Worm (Caenorhabditis elegans): Measurements from ENCODE around the gene F26G1.2.

F26G1.2 gene

DNA sequence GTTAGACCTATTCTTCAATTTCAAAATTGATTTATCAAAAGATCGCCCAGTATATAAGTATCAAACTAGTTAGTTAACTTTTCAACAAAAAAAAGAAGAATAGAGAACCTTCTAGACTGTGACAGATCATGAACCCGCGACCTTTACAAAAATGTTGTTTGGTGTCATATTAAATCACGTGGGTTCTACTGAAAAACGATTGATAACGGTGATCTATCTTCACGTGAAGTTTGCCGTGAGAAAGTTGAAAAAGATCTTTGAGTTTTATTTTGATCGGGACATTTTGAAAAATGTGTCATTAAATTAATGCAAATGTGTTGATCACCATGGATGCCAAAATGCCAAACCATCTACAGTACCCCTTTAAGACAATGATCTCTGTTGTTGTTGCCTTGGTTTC is 14.5 kb upstream of the F26G1.2 start (continued):
- TF ChIP-seq nhr-76 (tag; optimal IDR thresholded peaks at IDR 0.05) = no peak
- no peak for TF ChIP-seq pag-3 (tag; optimal IDR thresholded peaks at IDR 0.05; ENCODE audit: borderline replicate concordance, insufficient read depth)
- TF ChIP-seq elt-3 (tag; optimal IDR thresholded peaks at IDR 0.05) = peak in 3 of 6 experiments; percentile 27 to 65 (median 46)
- TF ChIP-seq nhr-19 (GFP tag; conservative IDR thresholded peaks at IDR 0.05) = peak; percentile 41
- no peak for TF ChIP-seq zip-4 (GFP tag; optimal IDR thresholded peaks at IDR 0.05)
- peak; percentile 3 for TF ChIP-seq unc-130 (tag; optimal IDR thresholded peaks at IDR 0.05)
- no peak for TF ChIP-seq sup-37 (GFP tag; optimal IDR thresholded peaks at IDR 0.05)
- no peak for TF ChIP-seq egl-27 (tag; optimal IDR thresholded peaks at IDR 0.05)
- TF ChIP-seq ztf-4 (tag; optimal IDR thresholded peaks at IDR 0.05) = no peak
- TF ChIP-seq ets-5 (GFP tag; IDR thresholded peaks at IDR 0.05) = no peak
- no peak for TF ChIP-seq ceh-82 (tag; optimal IDR thresholded peaks at IDR 0.05)
- TF ChIP-seq nhr-90 (tag; optimal IDR thresholded peaks at IDR 0.05; ENCODE audit: poor library complexity) = no peak
- no peak for TF ChIP-seq ama-1 (optimal IDR thresholded peaks at IDR 0.05)
- TF ChIP-seq dpl-1 (GFP tag; optimal IDR thresholded peaks at IDR 0.05) = no peak
- TF ChIP-seq lin-15B (tag; optimal IDR thresholded peaks at IDR 0.05) = no peak
- no peak for TF ChIP-seq elt-2 (tag; optimal IDR thresholded peaks at IDR 0.05)
- no peak for TF ChIP-seq jun-1 (tag; optimal IDR thresholded peaks at IDR 0.05)
- TF ChIP-seq lin-13 (GFP tag; optimal IDR thresholded peaks at IDR 0.05) = no peak
- TF ChIP-seq mab-9 (GFP tag; IDR thresholded peaks at IDR 0.05) = no peak
- TF ChIP-seq unc-86 (tag; optimal IDR thresholded peaks at IDR 0.05) = no peak
- TF ChIP-seq F16B12.6 (tag; optimal IDR thresholded peaks at IDR 0.05) = no peak
- TF ChIP-seq tlp-1 (tag; optimal IDR thresholded peaks at IDR 0.05) = no peak
- TF ChIP-seq pqm-1 (tag; optimal IDR thresholded peaks at IDR 0.05) = no peak
- no peak for TF ChIP-seq ceh-8 (GFP tag; optimal IDR thresholded peaks at IDR 0.05)
- no peak for TF ChIP-seq nhr-237 (tag; optimal IDR thresholded peaks at IDR 0.05)
- no peak for TF ChIP-seq snpc-4 (tag; optimal IDR thresholded peaks at IDR 0.05)
- TF ChIP-seq tbx-2 (tag; optimal IDR thresholded peaks at IDR 0.05) = peak; percentile 31
- no peak for TF ChIP-seq lsy-2 (tag; optimal IDR thresholded peaks at IDR 0.05)
- TF ChIP-seq nhr-11 (tag; optimal IDR thresholded peaks at IDR 0.05) = no peak
- TF ChIP-seq ztf-11 (tag; optimal IDR thresholded peaks at IDR 0.05) = no peak
- no peak for TF ChIP-seq fos-1 (tag; optimal IDR thresholded peaks at IDR 0.05)
- no peak for TF ChIP-seq isw-1 (GFP tag; IDR thresholded peaks at IDR 0.05)
- TF ChIP-seq alr-1 (tag; optimal IDR thresholded peaks at IDR 0.05; ENCODE audit: borderline replicate concordance) = no peak
- no peak for TF ChIP-seq ceh-90 (tag; optimal IDR thresholded peaks at IDR 0.05)
- TF ChIP-seq aha-1 (tag; optimal IDR thresholded peaks at IDR 0.05) = no peak
- TF ChIP-seq nhr-20 (tag; optimal IDR thresholded peaks at IDR 0.05) = peak; percentile 61
- TF ChIP-seq hlh-17 (GFP tag; optimal IDR thresholded peaks at IDR 0.05; ENCODE audit: borderline replicate concordance) = no peak
- TF ChIP-seq fkh-4 (tag; optimal IDR thresholded peaks at IDR 0.05; ENCODE audit: borderline replicate concordance) = no peak
- TF ChIP-seq Y116A8C.19 (tag; optimal IDR thresholded peaks at IDR 0.05; ENCODE audit: borderline replicate concordance) = no peak
- TF ChIP-seq lin-14 (GFP tag; optimal IDR thresholded peaks at IDR 0.05) = peak; percentile 5
- TF ChIP-seq C16A3.4 (tag; optimal IDR thresholded peaks at IDR 0.05) = no peak
- no peak for TF ChIP-seq nhr-77 (tag; optimal IDR thresholded peaks at IDR 0.05)
- no peak for TF ChIP-seq aly-2 (tag; optimal IDR thresholded peaks at IDR 0.05)
- no peak for TF ChIP-seq nhr-28 (tag; optimal IDR thresholded peaks at IDR 0.05)
- no peak for TF ChIP-seq mef-2 (tag; optimal IDR thresholded peaks at IDR 0.05)

All from whole organism, L1 larva.